Fruit fly (Drosophila melanogaster) ovary, adult (tissue): ENCODE results near the gene mthl15.

ENCODE experiments used
- CG17801 ChIP-seq: fragments of 200-800 bp; optimal IDR thresholded peaks from 2 replicates; lab custom pipeline; 2019; ENCODE audit warnings: missing biosample characterization, mild to moderate bottlenecking, missing genetic modification characterization, moderate library complexity; ENCODE audit not compliant: partially characterized antibody

mthl15 gene

dm6 chr2L:10198911-10199310 lies 39.2 kb downstream of the mthl15 start, which contains the start of gene Sur:
Sur (minus strand) TSS chr2L:10199117.
- no peak for TF ChIP-seq CG17801

- TF ChIP-seq CG17801, result no peak
These were observed 46.7 kb downstream of the mthl15 start, which contains the start of gene Fum4 for dm6 chr2L:10191396-10191795. Fum4 (minus strand) TSS chr2L:10191496.
